Fruit fly (Drosophila melanogaster) whole organism, embryonic: ENCODE results near the gene CG9682.

ENCODE experiments used
- Antp ChIP-seq: fragments of 200-800 bp; sonication (Bioruptor generic); optimal IDR thresholded peaks from 3 replicates; lab custom pipeline; 2016; ENCODE audit warnings: missing biosample characterization, missing genetic modification characterization
- CG11504 ChIP-seq: fragments of 200-800 bp; sonication (Bioruptor generic); optimal IDR thresholded peaks from 3 replicates; lab custom pipeline; 2019; ENCODE audit warnings: missing biosample characterization, mild to moderate bottlenecking, missing genetic modification characterization, moderate library complexity
- CG12219 ChIP-seq: fragments of 200-800 bp; sonication (Bioruptor generic); optimal IDR thresholded peaks from 3 replicates; lab custom pipeline; 2018; ENCODE audit warnings: missing biosample characterization, mild to moderate bottlenecking, missing genetic modification characterization
- CG12942 ChIP-seq: fragments of 200-800 bp; sonication (Bioruptor generic); optimal IDR thresholded peaks from 3 replicates; lab custom pipeline; 2016; ENCODE audit warnings: missing biosample characterization, missing genetic modification characterization
- CG13624 ChIP-seq: fragments of 200-800 bp; sonication (Bioruptor generic); optimal IDR thresholded peaks from 2 replicates; lab custom pipeline; 2016; ENCODE audit warnings: missing biosample characterization, missing genetic modification characterization
- CG13775 ChIP-seq: fragments of 200-800 bp; sonication (Bioruptor generic); optimal IDR thresholded peaks from 3 replicates; lab custom pipeline; 2017; ENCODE audit warnings: missing biosample characterization, mild to moderate bottlenecking, missing genetic modification characterization
- CG13894 ChIP-seq: fragments of 200-800 bp; sonication (Bioruptor generic); optimal IDR thresholded peaks from 3 replicates; lab custom pipeline; 2018; ENCODE audit warnings: missing biosample characterization, mild to moderate bottlenecking, missing genetic modification characterization, moderate library complexity
- CG14050 ChIP-seq: fragments of 200-800 bp; sonication (Bioruptor generic); IDR thresholded peaks from 3 replicates; pipeline ENCODE4 v1.3.6; 2022; ENCODE audit warnings: missing biosample characterization, missing genetic modification characterization
- CG14710 ChIP-seq: fragments of 200-800 bp; sonication (Bioruptor generic); optimal IDR thresholded peaks from 3 replicates; lab custom pipeline; 2019; ENCODE audit warnings: missing biosample characterization, mild to moderate bottlenecking, missing genetic modification characterization, moderate library complexity
- CG15514 ChIP-seq: fragments of 200-800 bp; sonication (Bioruptor generic); optimal IDR thresholded peaks from 3 replicates; lab custom pipeline; 2017; ENCODE audit warnings: missing biosample characterization, missing genetic modification characterization, mild to moderate bottlenecking, moderate library complexity, missing genetic modification reagents
- CG18764 ChIP-seq: fragments of 200-800 bp; sonication (Bioruptor generic); optimal IDR thresholded peaks from 3 replicates; lab custom pipeline; 2016; ENCODE audit warnings: missing biosample characterization, missing genetic modification characterization
- CG2116 ChIP-seq: fragments of 200-800 bp; sonication (Bioruptor generic); optimal IDR thresholded peaks from 3 replicates; lab custom pipeline; 2018; ENCODE audit warnings: missing biosample characterization, mild to moderate bottlenecking, missing genetic modification characterization
- CG2712 ChIP-seq: fragments of 200-800 bp; optimal IDR thresholded peaks from 3 replicates; lab custom pipeline; 2019; ENCODE audit warnings: missing biosample characterization, mild to moderate bottlenecking, missing genetic modification characterization, moderate library complexity
- CG3065 ChIP-seq: fragments of 200-800 bp; sonication (Bioruptor generic); optimal IDR thresholded peaks from 2 replicates; lab custom pipeline; 2016; ENCODE audit warnings: missing biosample characterization, missing genetic modification characterization
- CG31365 ChIP-seq: fragments of 200-800 bp; sonication (Bioruptor generic); optimal IDR thresholded peaks from 2 replicates; lab custom pipeline; 2018; ENCODE audit warnings: missing biosample characterization, mild to moderate bottlenecking, missing genetic modification characterization
- CG3726 ChIP-seq: fragments of 200-800 bp; sonication (Bioruptor generic); IDR thresholded peaks from 3 replicates; pipeline ENCODE4, ENCODE4 v1.3.6; 2022; ENCODE audit warnings: missing biosample characterization, missing genetic modification characterization
- CG5180 ChIP-seq: fragments of 200-800 bp; sonication (Bioruptor generic); optimal IDR thresholded peaks from 3 replicates; lab custom pipeline; 2017; ENCODE audit warnings: missing biosample characterization, missing genetic modification characterization, mild to moderate bottlenecking, moderate library complexity, missing genetic modification reagents
- CG6765 ChIP-seq: fragments of 200-800 bp; sonication (Bioruptor generic); optimal IDR thresholded peaks from 3 replicates; lab custom pipeline; 2017; ENCODE audit warnings: missing biosample characterization, mild to moderate bottlenecking, missing genetic modification characterization
- CG7786 ChIP-seq: fragments of 200-800 bp; sonication (Bioruptor generic); optimal IDR thresholded peaks from 2 replicates; lab custom pipeline; 2016; ENCODE audit warnings: missing biosample characterization, missing genetic modification characterization
- CG7987 ChIP-seq: fragments of 200-800 bp; sonication (Bioruptor generic); optimal IDR thresholded peaks from 2 replicates; lab custom pipeline; 2018; ENCODE audit warnings: missing biosample characterization, mild to moderate bottlenecking, missing genetic modification characterization, moderate library complexity
- Dek ChIP-seq: fragments of 200-800 bp; sonication (Bioruptor generic); optimal IDR thresholded peaks from 3 replicates; lab custom pipeline; 2019; ENCODE audit warnings: missing biosample characterization, mild to moderate bottlenecking, missing genetic modification characterization, moderate library complexity
- HLH54F ChIP-seq: fragments of 200-800 bp; sonication (Bioruptor generic); optimal IDR thresholded peaks from 3 replicates; lab custom pipeline; 2016; ENCODE audit warnings: missing biosample characterization, missing genetic modification characterization
- HmgZ ChIP-seq: fragments of 200-800 bp; sonication (Bioruptor generic); optimal IDR thresholded peaks from 2 replicates; lab custom pipeline; 2018; ENCODE audit warnings: missing biosample characterization, mild to moderate bottlenecking, missing genetic modification characterization
- Hsf ChIP-seq: fragments of 200-800 bp; sonication (Bioruptor generic); optimal IDR thresholded peaks from 3 replicates; lab custom pipeline; 2016; ENCODE audit warnings: missing biosample characterization, missing genetic modification characterization
- MTF-1 ChIP-seq: fragments of 200-800 bp; sonication (Bioruptor generic); optimal IDR thresholded peaks from 2 replicates; lab custom pipeline; 2018; ENCODE audit warnings: missing biosample characterization, mild to moderate bottlenecking, missing genetic modification characterization, borderline replicate concordance
- Taf1 ChIP-seq: fragments of 200-800 bp; sonication (Bioruptor generic); IDR thresholded peaks from 2 replicates; pipeline ENCODE4 v1.3.6; 2022; ENCODE audit warnings: missing biosample characterization, missing genetic modification characterization
- ab ChIP-seq: fragments of 200-800 bp; sonication (Bioruptor generic); optimal IDR thresholded peaks from 2 replicates; lab custom pipeline; 2016; ENCODE audit warnings: missing biosample characterization, missing genetic modification characterization
- al ChIP-seq: fragments of 200-800 bp; sonication (Bioruptor generic); IDR thresholded peaks from 2 replicates; pipeline ENCODE4 v1.3.6; 2022; ENCODE audit warnings: missing biosample characterization, missing genetic modification characterization
- ato ChIP-seq: fragments of 200-800 bp; sonication (Bioruptor generic); IDR thresholded peaks from 2 replicates; pipeline ENCODE4 v1.3.6; 2022; ENCODE audit warnings: missing biosample characterization, missing genetic modification characterization; ENCODE audit not compliant: partially characterized antibody
- bcd ChIP-seq: fragments of 200-800 bp; sonication (Bioruptor generic); optimal IDR thresholded peaks from 2 replicates; lab custom pipeline; 2017; ENCODE audit warnings: missing biosample characterization, mild to moderate bottlenecking, missing genetic modification characterization
- ci ChIP-seq: fragments of 200-800 bp; sonication (Bioruptor generic); IDR thresholded peaks from 3 replicates; pipeline ENCODE4 v1.3.6; 2022; ENCODE audit warnings: missing biosample characterization, missing genetic modification characterization
- dimm ChIP-seq: fragments of 200-800 bp; sonication (Bioruptor generic); IDR thresholded peaks from 2 replicates; pipeline ENCODE4 v1.3.6; 2022; ENCODE audit warnings: missing biosample characterization, missing genetic modification characterization
- dmrt11E ChIP-seq: fragments of 200-800 bp; sonication (Bioruptor generic); optimal IDR thresholded peaks from 3 replicates; lab custom pipeline; 2018; ENCODE audit warnings: missing biosample characterization, mild to moderate bottlenecking, missing genetic modification characterization, moderate library complexity
- eve ChIP-seq, 2 experiments: fragments of >200 bp; optimal IDR thresholded peaks; 2 replicates each; lab custom pipeline; 2017; ENCODE audit warnings: missing biosample characterization in 2 of 2, missing genetic modification characterization in 2 of 2
- gce ChIP-seq: fragments of 200-800 bp; sonication (Bioruptor generic); IDR thresholded peaks from 3 replicates; pipeline ENCODE4 v1.3.6; 2022; ENCODE audit warnings: missing biosample characterization, missing genetic modification characterization
- gem ChIP-seq: fragments of 200-800 bp; sonication (Bioruptor generic); optimal IDR thresholded peaks from 2 replicates; lab custom pipeline; 2019; ENCODE audit warnings: missing biosample characterization, mild to moderate bottlenecking, missing genetic modification characterization, moderate library complexity
- gt ChIP-seq: fragments of 200-800 bp; sonication (Bioruptor generic); IDR thresholded peaks from 2 replicates; pipeline ENCODE4 v1.3.6; 2022; ENCODE audit warnings: missing biosample characterization, missing genetic modification characterization
- lilli ChIP-seq: fragments of 200-800 bp; sonication (Bioruptor generic); optimal IDR thresholded peaks from 3 replicates; lab custom pipeline; 2016; ENCODE audit warnings: missing biosample characterization, missing genetic modification characterization
- mam ChIP-seq: fragments of 200-800 bp; sonication (Bioruptor generic); optimal IDR thresholded peaks from 3 replicates; lab custom pipeline; 2016; ENCODE audit warnings: missing biosample characterization, missing genetic modification characterization
- mirr ChIP-seq: fragments of 200-800 bp; sonication (Bioruptor generic); optimal IDR thresholded peaks from 3 replicates; lab custom pipeline; 2018; ENCODE audit warnings: missing biosample characterization, mild to moderate bottlenecking, missing genetic modification characterization
- mld ChIP-seq: fragments of 200-800 bp; sonication (Bioruptor generic); IDR thresholded peaks from 3 replicates; pipeline ENCODE4 v1.3.6; 2022; ENCODE audit warnings: missing biosample characterization, missing genetic modification characterization; ENCODE audit not compliant: partially characterized antibody
- nau ChIP-seq: fragments of 200-800 bp; sonication (Bioruptor generic); optimal IDR thresholded peaks from 3 replicates; lab custom pipeline; 2017; ENCODE audit warnings: missing biosample characterization, mild to moderate bottlenecking, missing genetic modification characterization, missing genetic modification reagents
- sd ChIP-seq: fragments of 200-800 bp; sonication (Bioruptor generic); optimal IDR thresholded peaks from 3 replicates; lab custom pipeline; 2018; ENCODE audit warnings: missing biosample characterization, mild to moderate bottlenecking, missing genetic modification characterization, moderate library complexity
- sisA ChIP-seq: fragments of 200-800 bp; sonication (Bioruptor generic); IDR thresholded peaks from 2 replicates; pipeline ENCODE4 v1.3.6; 2022; ENCODE audit warnings: missing biosample characterization, missing genetic modification characterization
- slbo ChIP-seq: fragments of 200-800 bp; sonication (Bioruptor generic); IDR thresholded peaks from 2 replicates; pipeline ENCODE4 v1.3.6; 2022; ENCODE audit warnings: missing biosample characterization, missing genetic modification characterization
- slp2 ChIP-seq: fragments of 200-800 bp; sonication (Bioruptor generic); optimal IDR thresholded peaks from 2 replicates; lab custom pipeline; 2016; ENCODE audit warnings: missing biosample characterization, missing genetic modification characterization
- tap ChIP-seq: fragments of 200-800 bp; optimal IDR thresholded peaks from 3 replicates; lab custom pipeline; 2019; ENCODE audit warnings: missing biosample characterization, mild to moderate bottlenecking, missing genetic modification characterization, moderate library complexity
- tll ChIP-seq, 2 experiments: fragments of 200-800 bp in 1 of 2; fragments of >200 bp in 1 of 2; sonication (Bioruptor generic) in 1 of 2; optimal IDR thresholded peaks; 2 replicates each; lab custom pipeline; 2017 to 2019; ENCODE audit warnings: missing biosample characterization in 2 of 2, missing genetic modification characterization in 2 of 2, mild to moderate bottlenecking in 1 of 2, moderate library complexity in 1 of 2
- zfh2 ChIP-seq: fragments of 200-800 bp; sonication (Bioruptor generic); optimal IDR thresholded peaks from 2 replicates; lab custom pipeline; 2016; ENCODE audit warnings: missing biosample characterization, missing genetic modification characterization

The CG9682 gene

DNA sequence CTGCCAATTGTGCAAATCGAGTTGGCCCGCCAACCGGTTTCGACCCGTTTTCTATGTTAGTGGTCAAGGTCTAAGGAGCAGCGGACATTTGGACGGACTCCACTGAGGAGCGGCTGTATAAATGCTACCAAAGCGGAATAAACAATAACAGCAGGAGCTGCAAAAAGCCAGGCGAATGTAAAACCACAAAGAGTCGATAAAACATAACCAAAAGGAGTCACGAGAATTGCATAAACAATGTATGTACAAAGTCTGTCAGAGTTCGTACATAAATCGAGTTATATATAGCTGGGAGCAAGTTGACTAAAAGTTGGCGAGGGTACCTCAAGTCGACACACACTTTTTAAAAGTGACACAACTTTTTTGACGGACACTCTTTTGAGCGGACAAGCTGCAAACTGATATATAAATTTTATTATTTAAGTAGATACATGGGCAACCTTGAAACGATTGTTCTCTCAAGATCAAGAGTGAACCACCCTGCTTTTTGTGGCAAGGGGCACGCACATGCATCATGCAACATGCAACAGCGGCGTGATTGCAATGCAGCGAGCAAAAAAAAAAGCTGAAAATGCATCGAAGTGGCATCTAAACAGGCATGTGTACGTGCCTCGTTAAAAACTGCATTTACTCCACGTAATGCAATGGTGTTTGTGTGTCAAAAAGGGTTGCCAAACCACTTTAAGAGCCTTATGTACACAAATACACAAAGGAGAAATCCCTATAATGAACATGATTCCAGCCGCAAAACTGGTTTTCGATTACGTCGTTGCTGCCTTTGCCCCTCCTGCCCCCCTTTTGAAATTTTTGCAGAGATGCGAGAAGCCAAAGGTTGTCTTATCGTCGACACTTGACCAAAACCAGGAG, 4.8 kb downstream of the CG9682 start (continued):
- TF ChIP-seq CG31365 (no peak), CG14050 (GFP tag; lab: Robert Waterston, UW) (no peak), gce (GFP tag; lab: Robert Waterston, UW) (no peak), CG7786 (GFP tag; lab: Kevin White, UChicago) (no peak), Dek (tag; lab: Kevin White, UChicago) (no peak), ci (peak; percentile 74; the same call in 1 of the 3 replicates), CG6765 (GFP tag; lab: Kevin White, UChicago) (no peak), slbo (GFP tag; lab: Robert Waterston, UW) (no peak), ato (GFP tag; lab: Robert Waterston, UW) (no peak), mld (GFP tag; lab: Robert Waterston, UW) (no peak), CG13775 (no peak), CG7987 (GFP tag; lab: Kevin White, UChicago) (no peak), CG3726 (GFP tag; lab: Robert Waterston, UW) (no peak), tll (GFP tag; optimal IDR thresholded peaks at IDR 0.05; lab: Kevin White, UChicago) (no peak), Hsf (no peak), Antp (GFP tag; lab: Kevin White, UChicago) (no peak), sd (tag; lab: Kevin White, UChicago) (no peak), CG13894 (no peak), CG2712 (peak; percentile 51), gem (tag; lab: Kevin White, UChicago) (peak; percentile 30), Taf1 (no peak), CG13624 (no peak), al (GFP tag; lab: Robert Waterston, UW) (no peak), CG5180 (GFP tag; lab: Kevin White, UChicago) (peak; percentile 9), slp2 (GFP tag; lab: Kevin White, UChicago) (no peak), CG3065 (GFP tag; lab: Kevin White, UChicago) (no peak), nau (GFP tag; lab: Kevin White, UChicago) (no peak), CG12942 (GFP tag; lab: Kevin White, UChicago) (no peak), tap (tag; lab: Kevin White, UChicago) (no peak), CG18764 (GFP tag; lab: Kevin White, UChicago) (no peak), mam (GFP tag; lab: Kevin White, UChicago) (no peak), CG15514 (GFP tag; lab: Kevin White, UChicago) (no peak), CG11504 (tag; lab: Kevin White, UChicago) (peak; percentile 1), CG12219 (GFP tag; lab: Kevin White, UChicago) (peak; percentile 1), gt (GFP tag; lab: Robert Waterston, UW) (0 out of 2 replicates have a peak, but pooled peaks have one; percentile 18), eve (GFP tag; optimal IDR thresholded peaks at IDR 0.05; lab: Kevin White, UChicago) (peak in 1 of 2 experiments; percentile 24), dimm (GFP tag; lab: Robert Waterston, UW) (no peak), lilli (GFP tag; lab: Kevin White, UChicago) (no peak), dmrt11E (tag; lab: Kevin White, UChicago) (peak; percentile 41), zfh2 (GFP tag; lab: Kevin White, UChicago) (no peak), HmgZ (tag; lab: Kevin White, UChicago) (no peak), HLH54F (GFP tag; lab: Kevin White, UChicago) (no peak), mirr (no peak), bcd (GFP tag; lab: Kevin White, UChicago) (no peak), CG14710 (peak; percentile 26), MTF-1 (GFP tag; lab: Kevin White, UChicago) (no peak), CG2116 (GFP tag; lab: Kevin White, UChicago) (no peak), ab (no peak), sisA (GFP tag; lab: Robert Waterston, UW) (no peak)
